Worm (Caenorhabditis elegans): ENCODE results near the gene npp-5.
A peak's percentile ranks its signal among the peaks of the same experiment; 100 is the strongest.

npp-5 gene

DNA sequence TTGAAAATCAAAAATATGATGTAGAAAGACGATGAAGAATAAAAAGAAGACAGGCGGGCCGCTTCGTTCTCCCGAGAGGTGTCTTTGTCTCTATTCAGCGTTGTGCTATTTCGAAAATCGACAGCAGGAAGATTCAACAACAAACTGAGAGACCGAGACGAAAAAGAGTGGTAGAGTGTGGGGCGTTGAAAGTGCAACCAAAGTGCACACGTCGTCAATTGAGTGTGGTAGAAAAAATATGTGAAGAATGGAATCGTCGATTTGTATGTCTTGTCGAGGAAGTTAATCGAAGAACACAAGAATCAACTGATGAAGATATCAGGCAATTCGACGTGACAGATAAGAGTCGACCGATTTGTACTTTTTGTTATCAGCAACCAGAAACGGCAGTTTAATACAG, 19.6 kb upstream of the npp-5 start:
- no peak for TF ChIP-seq skn-1 (tag; optimal IDR thresholded peaks at IDR 0.05)
- TF ChIP-seq F13H6.1 (tag; optimal IDR thresholded peaks at IDR 0.05), result peak; percentile 82
- TF ChIP-seq sma-9 (GFP tag; optimal IDR thresholded peaks at IDR 0.05), result peak; percentile 97
- no peak for TF ChIP-seq sma-9 (tag; optimal IDR thresholded peaks at IDR 0.05)
- peak; percentile 35 for TF ChIP-seq sem-4 (tag; optimal IDR thresholded peaks at IDR 0.05)
- TF ChIP-seq lin-13 (GFP tag; optimal IDR thresholded peaks at IDR 0.05), result peak; percentile 35
- peak; percentile 71 for TF ChIP-seq egl-27 (tag; optimal IDR thresholded peaks at IDR 0.05)
- TF ChIP-seq zag-1 (tag; optimal IDR thresholded peaks at IDR 0.05), result no peak
- TF ChIP-seq nhr-25 (tag; optimal IDR thresholded peaks at IDR 0.05), result peak; percentile 80
- peak; percentile 17 to 60 for TF ChIP-seq lsy-2 (tag; optimal IDR thresholded peaks at IDR 0.05)
- no peak for TF ChIP-seq lin-11 (tag; optimal IDR thresholded peaks at IDR 0.05)
- TF ChIP-seq nhr-77 (tag; optimal IDR thresholded peaks at IDR 0.05), result no peak
- TF ChIP-seq nhr-11 (tag; optimal IDR thresholded peaks at IDR 0.05), result no peak
- no peak for TF ChIP-seq ceh-16 (tag; optimal IDR thresholded peaks at IDR 0.05)
- TF ChIP-seq C34F6.9 (tag; optimal IDR thresholded peaks at IDR 0.05), result peak; percentile 47
- TF ChIP-seq blmp-1 (tag; optimal IDR thresholded peaks at IDR 0.05; ENCODE audit: insufficient read depth), result peak; percentile 65
- no peak for TF ChIP-seq nhr-23 (tag; optimal IDR thresholded peaks at IDR 0.05)
- TF ChIP-seq ztf-1 (GFP tag; conservative IDR thresholded peaks at IDR 0.05), result no peak
- peak in 1 of 2 experiments; percentile 41 for TF ChIP-seq mdl-1 (tag; optimal IDR thresholded peaks at IDR 0.05)
- peak; percentile 91 for TF ChIP-seq crh-2 (tag; optimal IDR thresholded peaks at IDR 0.05)
- TF ChIP-seq nhr-21 (tag; optimal IDR thresholded peaks at IDR 0.05), result peak; percentile 78
- peak; percentile 46 for TF ChIP-seq gmeb-1 (tag; optimal IDR thresholded peaks at IDR 0.05)
- peak; percentile 69 for TF ChIP-seq nhr-129 (tag; optimal IDR thresholded peaks at IDR 0.05)
- peak; percentile 89 for TF ChIP-seq sma-3 (GFP tag; optimal IDR thresholded peaks at IDR 0.05)
- TF ChIP-seq Y55F3AM.14 (GFP tag; optimal IDR thresholded peaks at IDR 0.05), result no peak
- TF ChIP-seq fos-1 (tag; optimal IDR thresholded peaks at IDR 0.05), result peak; percentile 81
- TF ChIP-seq unc-55 (GFP tag; optimal IDR thresholded peaks at IDR 0.05), result peak; percentile 46
- no peak for TF ChIP-seq nhr-237 (tag; optimal IDR thresholded peaks at IDR 0.05)
- no peak for TF ChIP-seq elt-3 (tag; optimal IDR thresholded peaks at IDR 0.05)
- no peak for TF ChIP-seq ztf-11 (tag; optimal IDR thresholded peaks at IDR 0.05)
- no peak for TF ChIP-seq lin-39 (tag; optimal IDR thresholded peaks at IDR 0.05)

DNA sequence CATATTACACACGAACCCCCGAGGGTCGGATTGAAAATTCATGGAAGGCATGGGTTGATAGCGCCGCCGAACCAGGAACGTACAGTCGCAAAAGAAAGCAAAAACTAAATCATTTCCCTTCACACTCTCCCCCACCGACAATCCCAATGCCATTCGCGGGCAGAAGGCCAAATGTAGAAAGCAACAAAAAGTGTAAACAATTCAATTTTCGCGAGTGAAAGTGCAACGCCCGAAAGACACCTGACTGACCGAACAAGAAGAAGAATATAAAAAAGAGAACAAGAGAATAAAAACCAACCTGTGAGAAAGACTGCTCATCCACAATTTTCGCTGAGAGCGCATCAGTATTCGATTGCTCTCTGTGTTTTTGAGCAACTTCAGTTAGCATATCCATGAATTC, 18.1 kb upstream of the npp-5 start:
- TF ChIP-seq F13H6.1 (tag; optimal IDR thresholded peaks at IDR 0.05) (peak; percentile 16), C34F6.9 (tag; optimal IDR thresholded peaks at IDR 0.05) (peak; percentile 11), nhr-23 (tag; optimal IDR thresholded peaks at IDR 0.05) (no peak), ama-1 (optimal IDR thresholded peaks at IDR 0.05) (peak; percentile 68), nhr-129 (tag; optimal IDR thresholded peaks at IDR 0.05) (peak; percentile 34), sma-9 (GFP tag; optimal IDR thresholded peaks at IDR 0.05) (peak; percentile 64), sma-9 (tag; optimal IDR thresholded peaks at IDR 0.05) (no peak), nhr-21 (tag; optimal IDR thresholded peaks at IDR 0.05) (peak; percentile 12), Y55F3AM.14 (GFP tag; optimal IDR thresholded peaks at IDR 0.05) (peak; percentile 60), ceh-82 (tag; optimal IDR thresholded peaks at IDR 0.05) (no peak), sma-3 (GFP tag; optimal IDR thresholded peaks at IDR 0.05) (peak; percentile 47), peb-1 (tag; optimal IDR thresholded peaks at IDR 0.05) (no peak), crh-2 (tag; optimal IDR thresholded peaks at IDR 0.05) (peak; percentile 40), lin-13 (GFP tag; optimal IDR thresholded peaks at IDR 0.05) (peak; percentile 2), blmp-1 (tag; optimal IDR thresholded peaks at IDR 0.05; ENCODE audit: insufficient read depth) (peak; percentile 98), lsy-2 (tag; optimal IDR thresholded peaks at IDR 0.05) (peak in 1 of 2 experiments; percentile 34), nhr-25 (tag; optimal IDR thresholded peaks at IDR 0.05) (peak; percentile 85), zag-1 (tag; optimal IDR thresholded peaks at IDR 0.05) (no peak), aly-2 (tag; optimal IDR thresholded peaks at IDR 0.05) (no peak), ztf-11 (tag; optimal IDR thresholded peaks at IDR 0.05) (no peak), unc-55 (GFP tag; optimal IDR thresholded peaks at IDR 0.05) (no peak)

DNA sequence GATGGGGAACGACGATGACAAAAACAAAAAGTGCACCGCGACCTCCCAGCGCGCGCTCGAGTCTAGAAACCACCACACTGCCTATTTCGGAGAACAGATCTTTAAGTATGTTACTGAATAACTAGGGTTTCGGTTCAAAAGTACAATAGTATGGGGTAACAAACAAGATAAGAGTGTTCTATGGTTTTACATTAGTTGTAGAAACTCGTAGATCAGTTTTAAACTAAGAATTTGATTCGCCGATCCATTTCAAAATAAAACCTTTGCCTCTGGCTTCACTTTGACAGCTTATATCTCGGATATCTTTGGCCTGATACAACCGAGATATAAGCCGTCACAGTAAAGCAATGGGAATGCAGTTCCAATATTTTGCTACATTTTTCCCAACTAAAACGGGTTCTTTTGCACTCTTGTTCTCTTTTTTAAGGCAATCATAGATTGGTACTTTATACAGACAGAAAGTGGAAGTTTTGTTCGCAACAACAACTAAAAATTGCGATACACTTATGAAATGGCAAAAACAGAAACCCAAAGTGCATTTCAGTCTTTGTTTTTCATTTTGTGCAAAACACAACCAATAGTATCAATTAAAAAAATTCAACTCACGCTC, 16.8 kb upstream of the npp-5 start:
- no peak for TF ChIP-seq fos-1 (tag; optimal IDR thresholded peaks at IDR 0.05)
- peak; percentile 27 for TF ChIP-seq sma-9 (GFP tag; optimal IDR thresholded peaks at IDR 0.05)
- no peak for TF ChIP-seq sma-9 (tag; optimal IDR thresholded peaks at IDR 0.05)
- peak; percentile 5 for TF ChIP-seq nhr-21 (tag; optimal IDR thresholded peaks at IDR 0.05)
- no peak for TF ChIP-seq aly-2 (tag; optimal IDR thresholded peaks at IDR 0.05)
